Worm (Caenorhabditis elegans) whole organism, L1 larva: ENCODE measurements around the gene Y37E11AL.12.

Experiments
- C04F5.9 ChIP-seq: sonication (generic microtip); optimal IDR thresholded peaks from 2 replicates; lab custom pipeline; 2016; ENCODE audit warnings: missing genetic modification characterization, missing compliant biosample characterization
- C34B4.2 ChIP-seq: sonication (generic microtip); optimal IDR thresholded peaks from 2 replicates; lab custom pipeline; 2017; ENCODE audit warnings: mild to moderate bottlenecking, missing genetic modification characterization, missing compliant biosample characterization
- F16B12.6 ChIP-seq: fragments of 150-350 bp; optimal IDR thresholded peaks from 2 replicates; lab custom pipeline; 2014; ENCODE audit warnings: missing biosample characterization, missing genetic modification characterization
- Y116A8C.19 ChIP-seq: sonication (generic microtip); optimal IDR thresholded peaks from 2 replicates; lab custom pipeline; 2016; ENCODE audit warnings: missing compliant biosample characterization, missing genetic modification characterization, borderline replicate concordance
- blmp-1 ChIP-seq: fragments of 150-350 bp; optimal IDR thresholded peaks from 2 replicates; lab custom pipeline; 2014; ENCODE audit warnings: missing biosample characterization, missing genetic modification characterization
- ceh-63 ChIP-seq: fragments of 200-800 bp; sonication (Bioruptor generic); optimal IDR thresholded peaks from 2 replicates; lab custom pipeline; 2018; ENCODE audit warnings: mild to moderate bottlenecking, missing genetic modification characterization, missing compliant biosample characterization
- ceh-8 ChIP-seq: fragments of 200-800 bp; sonication (Bioruptor generic); optimal IDR thresholded peaks from 2 replicates; lab custom pipeline; 2018; ENCODE audit warnings: mild to moderate bottlenecking, missing genetic modification characterization, moderate library complexity, missing compliant biosample characterization
- ceh-82 ChIP-seq, 3 experiments: fragments of 150-350 bp in 1 of 3; sonication (generic microtip) in 2 of 3; optimal IDR thresholded peaks; 2 replicates each; lab custom pipeline; 2014 to 2017; ENCODE audit warnings: missing biosample characterization in 3 of 3, missing genetic modification characterization in 3 of 3
- ceh-88 ChIP-seq: fragments of 200-800 bp; sonication (Bioruptor generic); IDR thresholded peaks from 2 replicates; pipeline ENCODE4 v1.3.6; 2022; ENCODE audit warnings: missing genetic modification characterization, missing compliant biosample characterization
- dpl-1 ChIP-seq, 3 experiments: fragments of 150-350 bp in 2 of 3; sonication (generic microtip) in 1 of 3; optimal IDR thresholded peaks; 2 replicates each; lab custom pipeline; 2014 to 2017; ENCODE audit warnings: missing biosample characterization in 3 of 3, missing genetic modification characterization in 3 of 3, missing genetic modification reagents in 3 of 3
- efl-3 ChIP-seq: fragments of 200-800 bp; sonication (Bioruptor generic); optimal IDR thresholded peaks from 2 replicates; lab custom pipeline; 2018; ENCODE audit warnings: mild to moderate bottlenecking, missing genetic modification characterization, missing compliant biosample characterization
- egl-13 ChIP-seq: sonication (generic microtip); optimal IDR thresholded peaks from 2 replicates; lab custom pipeline; 2016; ENCODE audit warnings: missing genotype, missing genetic modification reagents, missing genetic modification characterization, missing compliant biosample characterization
- egl-27 ChIP-seq, 2 experiments: fragments of 150-350 bp in 1 of 2; sonication (generic microtip); optimal IDR thresholded peaks; 3 replicates each; lab custom pipeline; 2017 to 2018; ENCODE audit warnings: missing biosample characterization in 2 of 2, missing genetic modification characterization in 2 of 2, missing genetic modification reagents in 2 of 2
- elt-2 ChIP-seq: sonication (generic microtip); optimal IDR thresholded peaks from 2 replicates; lab custom pipeline; 2016; ENCODE audit warnings: missing genetic modification characterization, mild to moderate bottlenecking, inconsistent platforms, missing compliant biosample characterization, missing genetic modification reagents
- elt-3 ChIP-seq, 6 experiments: fragments of 150-350 bp in 1 of 6; sonication (generic microtip); optimal IDR thresholded peaks; 2 replicates each; lab custom pipeline; 2017 to 2018; ENCODE audit warnings: missing biosample characterization in 6 of 6, missing genetic modification characterization in 6 of 6, inconsistent platforms in 1 of 6
- ets-5 ChIP-seq: fragments of 200-800 bp; sonication (Bioruptor generic); IDR thresholded peaks from 2 replicates; pipeline ENCODE4 v1.3.6; 2022; ENCODE audit warnings: missing genetic modification characterization, missing compliant biosample characterization
- fkh-10 ChIP-seq: sonication (generic microtip); optimal IDR thresholded peaks from 2 replicates; lab custom pipeline; 2017; ENCODE audit warnings: missing biosample characterization, missing genetic modification reagents, missing genetic modification characterization
- fkh-4 ChIP-seq: sonication (generic microtip); optimal IDR thresholded peaks from 2 replicates; lab custom pipeline; 2016; ENCODE audit warnings: missing compliant biosample characterization, missing genetic modification characterization, borderline replicate concordance
- fkh-8 ChIP-seq: sonication (generic microtip); optimal IDR thresholded peaks from 2 replicates; lab custom pipeline; 2016; ENCODE audit warnings: mild to moderate bottlenecking, missing genetic modification characterization, missing compliant biosample characterization
- grh-1 ChIP-seq: fragments of 200-800 bp; sonication (Bioruptor generic); IDR thresholded peaks from 2 replicates; pipeline ENCODE4 v1.3.6; 2022; ENCODE audit warnings: missing genetic modification reagents, missing genetic modification characterization, missing compliant biosample characterization
- hlh-17 ChIP-seq: fragments of 200-800 bp; sonication (Bioruptor generic); optimal IDR thresholded peaks from 2 replicates; lab custom pipeline; 2018; ENCODE audit warnings: missing genetic modification characterization, mild to moderate bottlenecking, missing compliant biosample characterization, moderate library complexity, borderline replicate concordance
- hlh-4 ChIP-seq: sonication (generic microtip); optimal IDR thresholded peaks from 2 replicates; lab custom pipeline; 2016; ENCODE audit warnings: mild to moderate bottlenecking, missing genetic modification characterization, missing compliant biosample characterization
- hpl-2 ChIP-seq: fragments of 150-350 bp; optimal IDR thresholded peaks from 2 replicates; lab custom pipeline; 2014; ENCODE audit warnings: missing biosample characterization, missing genetic modification reagents, missing genetic modification characterization
- lin-13 ChIP-seq: fragments of 150-350 bp; optimal IDR thresholded peaks from 2 replicates; lab custom pipeline; 2014; ENCODE audit warnings: missing biosample characterization, missing genetic modification reagents, missing genetic modification characterization
- lin-39 ChIP-seq: fragments of 150-350 bp; optimal IDR thresholded peaks from 2 replicates; lab custom pipeline; 2014; ENCODE audit warnings: missing biosample characterization, missing genetic modification reagents, missing genetic modification characterization
- lir-3 ChIP-seq: sonication (generic microtip); optimal IDR thresholded peaks from 2 replicates; lab custom pipeline; 2016; ENCODE audit warnings: mild to moderate bottlenecking, missing genetic modification characterization, moderate library complexity, missing compliant biosample characterization; ENCODE audit not compliant: poor library complexity
- mab-9 ChIP-seq: fragments of 200-800 bp; sonication (Bioruptor generic); IDR thresholded peaks from 2 replicates; pipeline ENCODE4 v1.3.6; 2022; ENCODE audit warnings: missing genetic modification reagents, missing genetic modification characterization, missing compliant biosample characterization
- mdl-1 ChIP-seq, 2 experiments: fragments of 150-350 bp; optimal IDR thresholded peaks; 2 replicates each; lab custom pipeline; 2014 to 2017; ENCODE audit warnings: missing biosample characterization in 2 of 2, missing genetic modification characterization in 2 of 2, inconsistent platforms in 1 of 2
- nhr-11 ChIP-seq: fragments of 150-350 bp; optimal IDR thresholded peaks from 2 replicates; lab custom pipeline; 2014; ENCODE audit warnings: missing biosample characterization, missing genetic modification characterization
- nhr-12 ChIP-seq: sonication (generic microtip); optimal IDR thresholded peaks from 2 replicates; lab custom pipeline; 2017; ENCODE audit warnings: missing biosample characterization, missing genetic modification characterization
- nhr-19 ChIP-seq: fragments of 200-800 bp; sonication (Bioruptor generic); conservative IDR thresholded peaks from 2 replicates; pipeline ENCODE4 v1.3.6; 2022; ENCODE audit warnings: missing genetic modification characterization, missing compliant biosample characterization
- nhr-28 ChIP-seq: fragments of 150-350 bp; optimal IDR thresholded peaks from 2 replicates; lab custom pipeline; 2014; ENCODE audit warnings: missing biosample characterization, missing genetic modification characterization
- nhr-47 ChIP-seq: sonication (generic microtip); optimal IDR thresholded peaks from 2 replicates; lab custom pipeline; 2016; ENCODE audit warnings: mild to moderate bottlenecking, missing genetic modification characterization, moderate library complexity, missing compliant biosample characterization
- nhr-77 ChIP-seq: fragments of 150-350 bp; optimal IDR thresholded peaks from 2 replicates; lab custom pipeline; 2014; ENCODE audit warnings: missing biosample characterization, missing genetic modification characterization
- nhr-84 ChIP-seq: sonication (generic microtip); optimal IDR thresholded peaks from 2 replicates; lab custom pipeline; 2017; ENCODE audit warnings: missing biosample characterization, missing genetic modification characterization
- nhr-85 ChIP-seq: sonication (generic microtip); peaks from one replicate; lab custom pipeline; 2016; ENCODE audit warnings: missing genetic modification characterization, inconsistent platforms, missing compliant biosample characterization
- nhr-90 ChIP-seq: sonication (generic microtip); optimal IDR thresholded peaks from 2 replicates; lab custom pipeline; 2016; ENCODE audit warnings: mild to moderate bottlenecking, missing genetic modification characterization, missing compliant biosample characterization; ENCODE audit not compliant: poor library complexity
- pag-3 ChIP-seq: sonication (generic microtip); optimal IDR thresholded peaks from 2 replicates; lab custom pipeline; 2017; ENCODE audit warnings: missing genetic modification characterization, mild to moderate bottlenecking, missing compliant biosample characterization, antibody characterized with exemption, borderline replicate concordance; ENCODE audit not compliant: insufficient read depth
- pax-3 ChIP-seq: fragments of 200-800 bp; sonication (Bioruptor generic); optimal IDR thresholded peaks from 2 replicates; lab custom pipeline; 2018; ENCODE audit warnings: mild to moderate bottlenecking, missing genetic modification characterization, moderate library complexity, missing compliant biosample characterization
- pqm-1 ChIP-seq: sonication (generic microtip); optimal IDR thresholded peaks from 3 replicates; lab custom pipeline; 2017; ENCODE audit warnings: missing biosample characterization, missing genetic modification characterization
- skn-1 ChIP-seq: fragments of 150-350 bp; optimal IDR thresholded peaks from 2 replicates; lab custom pipeline; 2014; ENCODE audit warnings: missing biosample characterization, missing genetic modification characterization
- snpc-4 ChIP-seq: fragments of 150-350 bp; optimal IDR thresholded peaks from 2 replicates; lab custom pipeline; 2014; ENCODE audit warnings: missing biosample characterization, missing genetic modification characterization
- snu-23 ChIP-seq: sonication (generic microtip); optimal IDR thresholded peaks from 2 replicates; lab custom pipeline; 2016; ENCODE audit warnings: missing genetic modification characterization, missing compliant biosample characterization
- sptf-1 ChIP-seq: fragments of 150-350 bp; optimal IDR thresholded peaks from 2 replicates; lab custom pipeline; 2014; ENCODE audit warnings: missing biosample characterization, missing genetic modification characterization
- swsn-7 ChIP-seq: sonication (generic microtip); optimal IDR thresholded peaks from 2 replicates; lab custom pipeline; 2016; ENCODE audit warnings: missing genetic modification characterization, missing compliant biosample characterization
- unc-130 ChIP-seq: fragments of 150-350 bp; optimal IDR thresholded peaks from 2 replicates; lab custom pipeline; 2017; ENCODE audit warnings: missing biosample characterization, missing genetic modification characterization, inconsistent platforms
- unc-86 ChIP-seq: sonication (generic microtip); optimal IDR thresholded peaks from 2 replicates; lab custom pipeline; 2016; ENCODE audit warnings: missing genetic modification characterization, missing compliant biosample characterization
- vab-15 ChIP-seq: sonication (generic microtip); optimal IDR thresholded peaks from 2 replicates; lab custom pipeline; 2017; ENCODE audit warnings: missing genotype, mild to moderate bottlenecking, missing genetic modification characterization, missing compliant biosample characterization
- xbp-1 ChIP-seq: sonication (generic microtip); optimal IDR thresholded peaks from 2 replicates; lab custom pipeline; 2016; ENCODE audit warnings: missing genetic modification characterization, missing compliant biosample characterization
- zag-1 ChIP-seq: fragments of 150-350 bp; optimal IDR thresholded peaks from 2 replicates; lab custom pipeline; 2014; ENCODE audit warnings: missing biosample characterization, missing genetic modification characterization
- zip-4 ChIP-seq: fragments of 200-800 bp; sonication (Bioruptor generic); optimal IDR thresholded peaks from 2 replicates; lab custom pipeline; 2018; ENCODE audit warnings: mild to moderate bottlenecking, missing genetic modification characterization, moderate library complexity, missing compliant biosample characterization
- ztf-4 ChIP-seq: fragments of 150-350 bp; optimal IDR thresholded peaks from 2 replicates; lab custom pipeline; 2014; ENCODE audit warnings: missing biosample characterization, missing genetic modification characterization

Gene Y37E11AL.12

ce11 chrIV:3742426-3742839, 40.6 kb upstream of the Y37E11AL.12 start (continued):
- no peak for TF ChIP-seq mab-9 (GFP tag; lab: Robert Waterston, UW)
- peak; percentile 76 for TF ChIP-seq lin-13
- no peak for TF ChIP-seq zag-1 (tag; lab: Kevin White, UChicago)
- peak; percentile 27; the same call in 1 of the 2 replicates for TF ChIP-seq grh-1 (GFP tag; lab: Robert Waterston, UW)
- TF ChIP-seq swsn-7 (tag; lab: Kevin White, UChicago), result peak; percentile 89
- TF ChIP-seq egl-13 (tag; lab: Kevin White, UChicago), result peak; percentile 52
- TF ChIP-seq nhr-47, result peak; percentile 86
- TF ChIP-seq zip-4 (GFP tag; lab: Kevin White, UChicago), result peak; percentile 39
- peak; percentile 79 for TF ChIP-seq fkh-8
- no peak for TF ChIP-seq ceh-63 (GFP tag; lab: Kevin White, UChicago)
- no peak for TF ChIP-seq nhr-28
- TF ChIP-seq lin-39 (tag; lab: Kevin White, UChicago), result peak; percentile 58
- TF ChIP-seq ets-5 (GFP tag; lab: Robert Waterston, UW), result no peak
- no peak for TF ChIP-seq vab-15 (tag; lab: Kevin White, UChicago)
- peak; percentile 88 for TF ChIP-seq blmp-1 (tag; lab: Kevin White, UChicago)
- TF ChIP-seq unc-130 (tag; lab: Kevin White, UChicago), result no peak
- no peak for TF ChIP-seq nhr-12
- peak; percentile 57 for TF ChIP-seq lir-3
- peak; percentile 24 for TF ChIP-seq pax-3 (tag; lab: Kevin White, UChicago)
- TF ChIP-seq snu-23, result peak; percentile 94
- TF ChIP-seq fkh-4 (tag; lab: Kevin White, UChicago), result no peak
- TF ChIP-seq mdl-1 (tag; optimal IDR thresholded peaks at IDR 0.05; lab: Kevin White, UChicago), result peak in 1 of 2 experiments; percentile 81
- TF ChIP-seq nhr-19 (GFP tag; lab: Robert Waterston, UW), result peak; percentile 84
- TF ChIP-seq dpl-1 (GFP tag; optimal IDR thresholded peaks at IDR 0.05; lab: Kevin White, UChicago), result peak; percentile 52 to 65 (median 61)
- no peak for TF ChIP-seq pag-3 (tag; lab: Kevin White, UChicago)
- TF ChIP-seq C04F5.9 (tag; lab: Kevin White, UChicago), result no peak
- peak; percentile 58 for TF ChIP-seq ceh-8 (GFP tag; lab: Kevin White, UChicago)
- TF ChIP-seq fkh-10 (GFP tag; lab: Kevin White, UChicago), result peak; percentile 7
- TF ChIP-seq egl-27 (tag; optimal IDR thresholded peaks at IDR 0.05; lab: Kevin White, UChicago), result peak in 1 of 2 experiments; percentile 70
- peak; percentile 97 for TF ChIP-seq nhr-85 (tag; lab: Kevin White, UChicago)
- TF ChIP-seq snpc-4 (tag; lab: Kevin White, UChicago), result peak; percentile 61
- TF ChIP-seq elt-2, result peak; percentile 41
- no peak for TF ChIP-seq ceh-88 (GFP tag; lab: Robert Waterston, UW)
- TF ChIP-seq elt-3 (tag; optimal IDR thresholded peaks at IDR 0.05; lab: Kevin White, UChicago), result peak in 2 of 6 experiments; percentile 46 to 58
- TF ChIP-seq hlh-17 (GFP tag; lab: Kevin White, UChicago), result no peak
- TF ChIP-seq efl-3 (GFP tag; lab: Kevin White, UChicago), result no peak
- TF ChIP-seq nhr-84, result no peak
- TF ChIP-seq skn-1 (tag; lab: Kevin White, UChicago), result peak; percentile 77
- TF ChIP-seq unc-86 (tag; lab: Kevin White, UChicago), result peak; percentile 74
- no peak for TF ChIP-seq C34B4.2 (tag; lab: Kevin White, UChicago)
- TF ChIP-seq nhr-11 (tag; lab: Kevin White, UChicago), result peak; percentile 72
- peak; percentile 80 for TF ChIP-seq nhr-77 (tag; lab: Kevin White, UChicago)
- no peak for TF ChIP-seq sptf-1 (tag; lab: Kevin White, UChicago)
- TF ChIP-seq hlh-4 (tag; lab: Kevin White, UChicago), result no peak
- TF ChIP-seq Y116A8C.19 (tag; lab: Kevin White, UChicago), result no peak
- peak; percentile 59 to 70 (median 60) for TF ChIP-seq ceh-82 (tag; optimal IDR thresholded peaks at IDR 0.05; lab: Kevin White, UChicago)
- peak; percentile 17 for TF ChIP-seq pqm-1 (tag; lab: Kevin White, UChicago)
- peak; percentile 86 for TF ChIP-seq ztf-4 (tag; lab: Kevin White, UChicago)
- TF ChIP-seq F16B12.6 (tag; lab: Kevin White, UChicago), result peak; percentile 46
- peak; percentile 67 for TF ChIP-seq hpl-2 (GFP tag; lab: Kevin White, UChicago)
- TF ChIP-seq nhr-90 (tag; lab: Kevin White, UChicago), result peak; percentile 75
- TF ChIP-seq xbp-1, result peak; percentile 76
